Worm (Caenorhabditis elegans) whole organism, late embryonic: ENCODE measurements around the gene T13F2.2.

Source experiments
- ceh-22 ChIP-seq: sonication (generic microtip); optimal IDR thresholded peaks from 2 replicates; lab custom pipeline; 2017; ENCODE audit warnings: missing biosample characterization, missing genetic modification characterization
- fkh-6 ChIP-seq: sonication (generic microtip); optimal IDR thresholded peaks from 2 replicates; lab custom pipeline; 2016; ENCODE audit warnings: missing genetic modification characterization, missing compliant biosample characterization
- nfya-1 ChIP-seq: sonication (generic microtip); optimal IDR thresholded peaks from 2 replicates; lab custom pipeline; 2017; ENCODE audit warnings: missing genetic modification characterization, mild to moderate bottlenecking, missing compliant biosample characterization, antibody characterized with exemption, moderate library complexity
- unc-86 ChIP-seq: sonication (generic microtip); optimal IDR thresholded peaks from 2 replicates; lab custom pipeline; 2016; ENCODE audit warnings: missing genetic modification characterization, missing compliant biosample characterization

ce11 chrIV:9772096-9772720, 24.9 kb downstream of the T13F2.2 start, which contains the start of gene cav-1:
- TF ChIP-seq nfya-1 (peak; percentile 58), ceh-22 (tag; lab: Kevin White, UChicago) (no peak), fkh-6 (tag; lab: Kevin White, UChicago) (no peak), unc-86 (tag; lab: Kevin White, UChicago) (no peak)
